Fruit fly (Drosophila melanogaster): ENCODE measurements around the gene trk.

The trk gene

DNA sequence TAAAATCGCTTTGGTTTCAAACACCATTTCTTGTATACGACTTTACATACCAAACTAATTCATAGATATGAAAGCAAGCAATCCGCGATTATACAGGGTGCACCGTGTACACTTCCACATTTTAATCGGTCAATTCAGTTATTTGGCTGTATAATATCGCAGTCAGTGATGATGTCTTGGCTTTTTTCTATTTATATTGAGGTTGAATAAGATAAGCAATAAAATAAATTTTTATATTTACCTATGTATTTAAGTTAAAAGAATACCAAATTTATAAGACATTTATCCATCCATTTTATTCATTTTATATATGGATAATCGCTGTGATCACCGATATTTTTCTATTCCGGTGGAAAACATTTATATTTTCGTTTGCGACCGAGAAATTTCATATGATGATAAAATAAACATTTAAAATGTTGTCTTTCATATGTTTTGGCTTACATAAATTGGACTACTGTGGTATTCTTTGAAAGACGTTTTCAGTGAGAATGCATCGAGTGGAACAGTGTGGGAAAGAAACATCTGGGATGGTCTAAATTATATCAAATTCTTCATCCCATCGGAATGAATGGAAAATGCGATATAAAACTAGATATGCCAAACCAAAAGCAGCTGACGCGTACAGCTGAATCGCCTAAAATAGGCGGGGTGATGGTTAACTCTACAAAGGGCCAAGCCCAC, 45.3 kb downstream of the trk start, which contains the start of gene CG5708:
TSS of gene CG5708 (minus strand) at position 85 of the 684 bp plus-strand sequence.
- no peak for TF ChIP-seq noc (tag; optimal IDR thresholded peaks at IDR 0.05)

DNA sequence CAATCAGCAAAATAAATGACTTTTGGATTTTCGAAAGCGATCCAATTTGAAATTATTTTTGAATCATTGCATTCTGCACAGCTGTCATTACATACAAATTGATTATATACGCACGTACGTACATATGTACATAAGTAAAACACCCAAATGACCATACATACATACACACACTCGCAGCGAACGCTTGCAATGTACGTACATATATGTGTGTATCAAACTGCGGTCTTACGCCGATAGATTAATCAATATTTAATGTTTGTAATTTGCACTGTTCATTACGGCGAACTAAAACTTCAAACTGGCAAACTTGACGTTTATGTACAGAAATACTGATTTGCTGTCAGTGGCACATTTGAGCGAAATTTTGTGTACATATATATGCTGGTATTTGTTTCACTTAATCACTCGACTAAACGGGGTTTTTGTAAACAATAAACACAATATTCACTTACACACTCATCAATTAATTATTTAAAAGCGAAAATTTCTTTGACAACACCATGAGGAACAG, 45.9 kb downstream of the trk start:
- no peak for TF ChIP-seq noc (tag; optimal IDR thresholded peaks at IDR 0.05)

DNA sequence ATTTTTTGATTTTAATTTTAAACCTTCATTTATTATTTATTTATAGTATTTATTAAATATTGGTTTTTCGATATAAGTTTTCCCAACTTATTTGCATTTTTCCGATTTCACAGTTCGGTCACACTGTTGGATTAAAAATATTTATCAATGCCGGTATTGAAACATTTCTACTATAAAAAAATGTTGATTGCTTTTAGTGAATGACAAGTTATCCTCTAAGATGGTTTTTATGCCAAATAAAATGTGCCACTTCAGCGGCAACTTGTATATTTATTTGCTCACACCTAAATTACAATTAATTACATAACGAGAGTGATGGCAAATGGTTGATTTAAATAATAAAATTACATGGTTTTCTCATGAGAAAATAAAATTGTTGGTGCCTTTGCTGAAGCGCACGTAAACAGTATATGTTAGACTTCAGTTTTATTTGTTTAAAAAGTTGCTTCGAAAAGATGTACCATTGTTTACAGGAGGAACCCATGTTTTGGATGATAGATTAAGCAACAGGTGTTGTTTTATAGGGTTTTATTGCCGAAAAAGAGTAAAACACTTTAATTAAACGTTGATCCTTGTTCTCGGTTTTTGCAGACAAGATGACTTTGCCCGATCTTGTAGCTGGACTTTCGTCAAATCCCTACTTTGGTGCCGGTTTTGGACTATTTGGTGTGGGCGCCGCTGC, 49.4 kb downstream of the trk start, which contains the start of gene Bcs1:
TSS of gene Bcs1 (plus strand) at position 108 of the 682 bp plus-strand sequence.
- no peak for TF ChIP-seq noc (tag; optimal IDR thresholded peaks at IDR 0.05)
